Worm (Caenorhabditis elegans): ENCODE data around the gene hot-3.

DNA sequence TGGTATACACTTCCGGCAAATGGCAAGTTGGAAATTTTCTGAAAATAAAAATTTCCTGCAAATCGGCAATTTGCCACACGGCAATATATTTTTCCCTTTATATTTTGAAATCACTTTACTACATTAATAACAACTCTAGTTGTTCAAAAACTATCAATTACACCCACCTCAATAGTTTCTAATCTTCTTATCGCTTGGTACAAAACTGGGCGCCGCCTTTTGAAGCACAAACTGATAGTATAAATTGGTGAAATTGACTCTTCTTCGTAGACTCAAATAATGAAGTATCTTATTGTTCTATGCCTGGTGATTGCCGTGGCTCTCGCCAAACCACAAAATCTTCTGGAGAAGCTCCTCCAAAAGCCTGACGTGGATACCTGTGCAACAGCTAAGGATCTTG, 49.3 kb upstream of the hot-3 start, which contains the start of gene Y39G8B.9:
- TF ChIP-seq ama-1 (optimal IDR thresholded peaks at IDR 0.05) (no peak), snpc-4 (tag; optimal IDR thresholded peaks at IDR 0.05) (no peak), lin-11 (tag; optimal IDR thresholded peaks at IDR 0.05) (no peak), F13H6.1 (tag; optimal IDR thresholded peaks at IDR 0.05) (no peak)
